Worm (Caenorhabditis elegans): ENCODE measurements around the gene K09E2.1.
A peak's percentile ranks its signal among the peaks of the same experiment; 100 is the strongest.

The K09E2.1 gene

DNA sequence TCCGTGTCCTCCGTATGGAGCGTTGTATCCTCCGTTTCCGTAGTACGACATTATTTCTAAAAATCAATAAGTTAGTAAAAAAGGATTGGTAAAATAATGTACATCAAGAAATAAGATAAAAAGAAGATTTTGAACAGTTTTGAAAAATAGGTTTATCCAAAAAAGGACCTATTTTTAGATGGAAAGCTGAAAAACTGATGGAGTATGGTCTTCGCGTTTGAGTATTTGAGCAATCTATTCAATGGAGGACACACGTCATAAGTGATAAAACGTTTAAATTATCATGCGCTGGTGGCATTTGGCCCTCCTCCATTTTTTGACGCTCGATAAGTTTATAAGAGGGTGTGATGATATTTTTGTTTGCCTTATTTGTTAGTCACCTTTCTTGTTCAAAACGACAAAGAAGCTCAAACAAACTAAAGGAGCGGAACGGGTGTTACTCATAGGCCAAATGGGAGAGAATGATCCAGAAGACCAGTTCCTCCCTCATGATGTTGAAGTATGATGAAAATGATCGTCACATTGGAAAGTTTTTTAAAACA is 32.1 kb downstream of the K09E2.1 start, which contains the start of gene F53A9.6:
TSS of gene F53A9.6 (minus strand) at position 51 of the 542 bp plus-strand sequence.
- no peak for TF ChIP-seq arid-1 (GFP tag; conservative IDR thresholded peaks at IDR 0.05)
- no peak for TF ChIP-seq ceh-82 (tag; optimal IDR thresholded peaks at IDR 0.05)
- no peak for TF ChIP-seq ctbp-1 (GFP tag; IDR thresholded peaks at IDR 0.05)
- no peak for TF ChIP-seq hif-1 (tag; optimal IDR thresholded peaks at IDR 0.05)
- TF ChIP-seq madf-5 (GFP tag; IDR thresholded peaks at IDR 0.05) = no peak
- peak; percentile 79 for TF ChIP-seq dve-1 (tag; optimal IDR thresholded peaks at IDR 0.05; ENCODE audit: insufficient read depth)
- TF ChIP-seq lin-39 (tag; optimal IDR thresholded peaks at IDR 0.05) = no peak
- no peak for TF ChIP-seq saeg-2 (GFP tag; IDR thresholded peaks at IDR 0.05)
- TF ChIP-seq unc-62 (GFP tag; optimal IDR thresholded peaks at IDR 0.05 in 1 of 2) = peak in 1 of 2 experiments; percentile 78
- TF ChIP-seq unc-62 (tag; optimal IDR thresholded peaks at IDR 0.05) = no peak
- no peak for TF ChIP-seq T20F7.1 (GFP tag; optimal IDR thresholded peaks at IDR 0.05)
- TF ChIP-seq mes-2 (tag; optimal IDR thresholded peaks at IDR 0.05; ENCODE audit: poor library complexity, severe bottlenecking) = peak; percentile 21
- peak; percentile 23 for TF ChIP-seq pqm-1 (tag; optimal IDR thresholded peaks at IDR 0.05)
- TF ChIP-seq F49E8.2 (tag; optimal IDR thresholded peaks at IDR 0.05; ENCODE audit: borderline replicate concordance) = no peak
- no peak for TF ChIP-seq nhr-76 (tag; optimal IDR thresholded peaks at IDR 0.05)
- no peak for TF ChIP-seq mdt-29 (GFP tag; IDR thresholded peaks at IDR 0.05)
- no peak for TF ChIP-seq dpl-1 (GFP tag; optimal IDR thresholded peaks at IDR 0.05)
- no peak for TF ChIP-seq zfp-3 (GFP tag; conservative IDR thresholded peaks at IDR 0.05)
- no peak for TF ChIP-seq daf-19 (GFP tag; conservative IDR thresholded peaks at IDR 0.05)
- no peak for TF ChIP-seq spr-3 (GFP tag; optimal IDR thresholded peaks at IDR 0.05)
- TF ChIP-seq daf-16 (GFP tag; optimal IDR thresholded peaks at IDR 0.05) = no peak
- TF ChIP-seq daf-16 (tag; optimal IDR thresholded peaks at IDR 0.05) = peak; percentile 47
- peak; percentile 63 for TF ChIP-seq hlh-30 (tag; optimal IDR thresholded peaks at IDR 0.05; ENCODE audit: insufficient read depth)
- TF ChIP-seq nhr-6 (tag; optimal IDR thresholded peaks at IDR 0.05) = peak; percentile 86
- no peak for TF ChIP-seq madf-9 (GFP tag; conservative IDR thresholded peaks at IDR 0.05)
- TF ChIP-seq Y5F2A.4 (GFP tag; optimal IDR thresholded peaks at IDR 0.05) = no peak
- no peak for TF ChIP-seq nhr-48 (tag; optimal IDR thresholded peaks at IDR 0.05)
- TF ChIP-seq hlh-11 (tag; optimal IDR thresholded peaks at IDR 0.05) = peak; percentile 40
- peak; percentile 45; the same call in 1 of the 2 replicates for TF ChIP-seq dmd-6 (GFP tag; IDR thresholded peaks at IDR 0.05)
- TF ChIP-seq ceh-20 (GFP tag; IDR thresholded peaks at IDR 0.05) = no peak
- TF ChIP-seq ceh-32 (tag; optimal IDR thresholded peaks at IDR 0.05; ENCODE audit: poor library complexity) = no peak
- TF ChIP-seq lin-29 (GFP tag; IDR thresholded peaks at IDR 0.05) = no peak
- no peak for TF ChIP-seq unc-130 (GFP tag; optimal IDR thresholded peaks at IDR 0.05)
- TF ChIP-seq ztf-11 (tag; optimal IDR thresholded peaks at IDR 0.05) = no peak
- TF ChIP-seq mdl-1 (tag; optimal IDR thresholded peaks at IDR 0.05) = no peak
- TF ChIP-seq cey-2 (tag; optimal IDR thresholded peaks at IDR 0.05; ENCODE audit: borderline replicate concordance, insufficient read depth) = no peak
- TF ChIP-seq dmd-9 (GFP tag; IDR thresholded peaks at IDR 0.05) = no peak
- TF ChIP-seq F10B5.3 (tag; optimal IDR thresholded peaks at IDR 0.05) = no peak
- no peak for TF ChIP-seq nhr-237 (tag; optimal IDR thresholded peaks at IDR 0.05)
- peak; percentile 33 for TF ChIP-seq mep-1 (tag; optimal IDR thresholded peaks at IDR 0.05)
- TF ChIP-seq lin-38 (GFP tag; IDR thresholded peaks at IDR 0.05) = no peak
- no peak for TF ChIP-seq zag-1 (tag; optimal IDR thresholded peaks at IDR 0.05)
- no peak for TF ChIP-seq ZK546.5 (tag; optimal IDR thresholded peaks at IDR 0.05)
